Fruit fly (Drosophila melanogaster) whole organism, embryonic: ENCODE measurements around the gene CG1801.

Experiments used
- Antp ChIP-seq: fragments of 200-800 bp; sonication (Bioruptor generic); optimal IDR thresholded peaks from 3 replicates; lab custom pipeline; 2016; ENCODE audit warnings: missing biosample characterization, missing genetic modification characterization
- Asciz ChIP-seq: fragments of 200-800 bp; sonication (Bioruptor generic); optimal IDR thresholded peaks from 2 replicates; lab custom pipeline; 2017; ENCODE audit warnings: missing biosample characterization, mild to moderate bottlenecking, missing genetic modification characterization, missing genetic modification reagents
- CG10321 ChIP-seq: fragments of 200-800 bp; sonication (Bioruptor generic); IDR thresholded peaks from 2 replicates; pipeline ENCODE4 v1.3.6; 2022; ENCODE audit warnings: missing biosample characterization, missing genetic modification characterization
- CG10366 ChIP-seq: fragments of 200-800 bp; sonication (Bioruptor generic); IDR thresholded peaks from 2 replicates; pipeline ENCODE4 v1.3.6; 2022; ENCODE audit warnings: missing biosample characterization, missing genetic modification characterization
- CG10543 ChIP-seq: fragments of 200-800 bp; sonication (Bioruptor generic); optimal IDR thresholded peaks from 3 replicates; lab custom pipeline; 2017; ENCODE audit warnings: missing biosample characterization, mild to moderate bottlenecking, missing genetic modification characterization, moderate library complexity
- CG10654 ChIP-seq: fragments of 200-800 bp; sonication (Bioruptor generic); optimal IDR thresholded peaks from 2 replicates; lab custom pipeline; 2016; ENCODE audit warnings: missing biosample characterization, missing genetic modification characterization
- CG11247 ChIP-seq: fragments of 200-800 bp; sonication (Bioruptor generic); IDR thresholded peaks from 2 replicates; pipeline ENCODE4 v1.3.6; 2022; ENCODE audit warnings: missing biosample characterization, missing genetic modification characterization
- CG11560 ChIP-seq: fragments of 200-800 bp; sonication (Bioruptor generic); IDR thresholded peaks from 3 replicates; pipeline ENCODE4 v1.3.6; 2022; ENCODE audit warnings: missing biosample characterization, missing genetic modification characterization
- CG13296 ChIP-seq: fragments of 200-800 bp; sonication (Bioruptor generic); optimal IDR thresholded peaks from 3 replicates; lab custom pipeline; 2018; ENCODE audit warnings: missing biosample characterization, mild to moderate bottlenecking, missing genetic modification characterization
- CG13775 ChIP-seq: fragments of 200-800 bp; sonication (Bioruptor generic); optimal IDR thresholded peaks from 3 replicates; lab custom pipeline; 2017; ENCODE audit warnings: missing biosample characterization, mild to moderate bottlenecking, missing genetic modification characterization
- CG14441 ChIP-seq: fragments of 200-800 bp; sonication (Bioruptor generic); IDR thresholded peaks from 2 replicates; pipeline ENCODE4 v1.3.6; 2022; ENCODE audit warnings: missing biosample characterization, missing genetic modification characterization
- CG14667 ChIP-seq: fragments of 200-800 bp; sonication (Bioruptor generic); IDR thresholded peaks from 2 replicates; pipeline ENCODE4 v1.3.6; 2022; ENCODE audit warnings: missing biosample characterization, missing genetic modification characterization
- CG16863 ChIP-seq: fragments of 200-800 bp; sonication (Bioruptor generic); optimal IDR thresholded peaks from 3 replicates; lab custom pipeline; 2016; ENCODE audit warnings: missing biosample characterization, missing genetic modification characterization
- CG17385 ChIP-seq: fragments of 200-800 bp; sonication (Bioruptor generic); optimal IDR thresholded peaks from 3 replicates; lab custom pipeline; 2018; ENCODE audit warnings: missing biosample characterization, mild to moderate bottlenecking, missing genetic modification characterization
- CG17802 ChIP-seq: fragments of 200-800 bp; sonication (Bioruptor generic); optimal IDR thresholded peaks from 2 replicates; lab custom pipeline; 2018; ENCODE audit warnings: missing biosample characterization, mild to moderate bottlenecking, missing genetic modification characterization, moderate library complexity
- CG2129 ChIP-seq: fragments of 200-800 bp; sonication (Bioruptor generic); IDR thresholded peaks from 2 replicates; pipeline ENCODE4 v1.3.6; 2022; ENCODE audit warnings: missing biosample characterization, missing genetic modification characterization; ENCODE audit not compliant: partially characterized antibody
- CG2712 ChIP-seq: fragments of 200-800 bp; optimal IDR thresholded peaks from 3 replicates; lab custom pipeline; 2019; ENCODE audit warnings: missing biosample characterization, mild to moderate bottlenecking, missing genetic modification characterization, moderate library complexity
- CG3065 ChIP-seq: fragments of 200-800 bp; sonication (Bioruptor generic); optimal IDR thresholded peaks from 2 replicates; lab custom pipeline; 2016; ENCODE audit warnings: missing biosample characterization, missing genetic modification characterization
- CG3281 ChIP-seq: fragments of 200-800 bp; sonication (Bioruptor generic); optimal IDR thresholded peaks from 3 replicates; lab custom pipeline; 2017; ENCODE audit warnings: missing biosample characterization, mild to moderate bottlenecking, missing genetic modification characterization
- CG4328 ChIP-seq: fragments of 200-800 bp; sonication (Bioruptor generic); optimal IDR thresholded peaks from 3 replicates; lab custom pipeline; 2017; ENCODE audit warnings: missing biosample characterization, missing genetic modification reagents, missing genetic modification characterization
- CG4360 ChIP-seq: fragments of 200-800 bp; sonication (Bioruptor generic); IDR thresholded peaks from 2 replicates; pipeline ENCODE4 v1.3.6; 2022; ENCODE audit warnings: missing biosample characterization, missing genetic modification characterization
- CG6254 ChIP-seq: fragments of 200-800 bp; sonication (Bioruptor generic); optimal IDR thresholded peaks from 3 replicates; lab custom pipeline; 2017; ENCODE audit warnings: mild to moderate bottlenecking, missing biosample characterization, missing genetic modification reagents, missing genetic modification characterization
- CG7745 ChIP-seq: fragments of 200-800 bp; sonication (Bioruptor generic); optimal IDR thresholded peaks from 2 replicates; lab custom pipeline; 2018; ENCODE audit warnings: missing biosample characterization, mild to moderate bottlenecking, missing genetic modification characterization, moderate library complexity
- CG7963 ChIP-seq: fragments of 200-800 bp; sonication (Bioruptor generic); IDR thresholded peaks from 3 replicates; pipeline ENCODE4 v1.3.6; 2022; ENCODE audit warnings: missing biosample characterization, missing genetic modification characterization; ENCODE audit not compliant: partially characterized antibody
- CG8388 ChIP-seq: fragments of 200-800 bp; sonication (Bioruptor generic); optimal IDR thresholded peaks from 2 replicates; lab custom pipeline; 2019; ENCODE audit warnings: missing biosample characterization, mild to moderate bottlenecking, missing genetic modification characterization, moderate library complexity
- CG8478 ChIP-seq: fragments of >200 bp; optimal IDR thresholded peaks from 2 replicates; lab custom pipeline; 2018
- Chrac-16 ChIP-seq: fragments of 200-800 bp; sonication (Bioruptor generic); optimal IDR thresholded peaks from 3 replicates; lab custom pipeline; 2016; ENCODE audit warnings: missing biosample characterization, missing genetic modification characterization
- Dip3 ChIP-seq: fragments of 200-800 bp; sonication (Bioruptor generic); optimal IDR thresholded peaks from 3 replicates; lab custom pipeline; 2016; ENCODE audit warnings: missing biosample characterization, missing genetic modification characterization
- Dref ChIP-seq: fragments of 200-800 bp; sonication (Bioruptor generic); IDR thresholded peaks from 2 replicates; pipeline ENCODE4 v1.3.6; 2022; ENCODE audit warnings: missing biosample characterization, missing genetic modification characterization
- Fer2 ChIP-seq: fragments of 200-800 bp; sonication (Bioruptor generic); optimal IDR thresholded peaks from 2 replicates; lab custom pipeline; 2018; ENCODE audit warnings: missing biosample characterization, mild to moderate bottlenecking, missing genetic modification characterization, moderate library complexity
- Hey ChIP-seq: fragments of 200-800 bp; sonication (Bioruptor generic); optimal IDR thresholded peaks from 3 replicates; lab custom pipeline; 2018; ENCODE audit warnings: missing biosample characterization, mild to moderate bottlenecking, missing genetic modification characterization
- Mes4 ChIP-seq: fragments of 200-800 bp; sonication (Bioruptor generic); optimal IDR thresholded peaks from 2 replicates; lab custom pipeline; 2016; ENCODE audit warnings: missing biosample characterization, missing genetic modification characterization
- Scr ChIP-seq: fragments of 200-800 bp; sonication (Bioruptor generic); IDR thresholded peaks from 2 replicates; pipeline ENCODE4 v1.3.6; 2022; ENCODE audit warnings: missing biosample characterization, missing genetic modification characterization; ENCODE audit not compliant: partially characterized antibody
- bowl ChIP-seq: fragments of 200-800 bp; sonication (Bioruptor generic); IDR thresholded peaks from 2 replicates; pipeline ENCODE4 v1.3.6; 2022; ENCODE audit warnings: missing biosample characterization, missing genetic modification characterization
- cg ChIP-seq: fragments of 200-800 bp; sonication (Bioruptor generic); optimal IDR thresholded peaks from 3 replicates; lab custom pipeline; 2019; ENCODE audit warnings: missing biosample characterization, mild to moderate bottlenecking, missing genetic modification characterization, moderate library complexity
- crol ChIP-seq: fragments of 200-800 bp; sonication (Bioruptor generic); IDR thresholded peaks from 2 replicates; pipeline ENCODE4 v1.3.6; 2022; ENCODE audit warnings: missing biosample characterization, missing genetic modification characterization
- dmrt11E ChIP-seq: fragments of 200-800 bp; sonication (Bioruptor generic); optimal IDR thresholded peaks from 3 replicates; lab custom pipeline; 2018; ENCODE audit warnings: missing biosample characterization, mild to moderate bottlenecking, missing genetic modification characterization, moderate library complexity
- ftz-f1 ChIP-seq: fragments of 200-800 bp; sonication (Bioruptor generic); optimal IDR thresholded peaks from 2 replicates; lab custom pipeline; 2016; ENCODE audit warnings: missing biosample characterization, missing genetic modification characterization
- her ChIP-seq: fragments of 200-800 bp; sonication (Bioruptor generic); optimal IDR thresholded peaks from 2 replicates; lab custom pipeline; 2016; ENCODE audit warnings: missing biosample characterization, missing genetic modification characterization
- hkb ChIP-seq, 2 experiments: fragments of 200-800 bp in 1 of 2; fragments of >200 bp in 1 of 2; sonication (Bioruptor generic) in 1 of 2; IDR thresholded peaks in 1 of 2; optimal IDR thresholded peaks in 1 of 2; 2 replicates each; pipeline versions ENCODE4 v1.3.6 to Lab custom; 2017 to 2022; ENCODE audit warnings: missing biosample characterization in 1 of 2, missing genetic modification characterization in 1 of 2
- hth ChIP-seq: fragments of >200 bp; optimal IDR thresholded peaks from 2 replicates; lab custom pipeline; 2017; ENCODE audit warnings: inconsistent platforms
- jigr1 ChIP-seq: fragments of 200-800 bp; sonication (Bioruptor generic); IDR thresholded peaks from 3 replicates; pipeline ENCODE4 v1.3.6; 2022; ENCODE audit warnings: missing biosample characterization, missing genetic modification characterization
- kay ChIP-seq: fragments of 200-800 bp; sonication (Bioruptor generic); optimal IDR thresholded peaks from 2 replicates; lab custom pipeline; 2016; ENCODE audit warnings: missing biosample characterization, missing genetic modification characterization
- nerfin-2 ChIP-seq: fragments of 200-800 bp; sonication (Bioruptor generic); IDR thresholded peaks from 2 replicates; pipeline ENCODE4 v1.3.6; 2022; ENCODE audit warnings: missing biosample characterization, missing genetic modification characterization; ENCODE audit not compliant: partially characterized antibody
- odd ChIP-seq: fragments of 200-800 bp; sonication (Bioruptor generic); optimal IDR thresholded peaks from 2 replicates; lab custom pipeline; 2017; ENCODE audit warnings: missing biosample characterization, mild to moderate bottlenecking, missing genetic modification characterization
- pb ChIP-seq: fragments of 200-800 bp; sonication (Bioruptor generic); optimal IDR thresholded peaks from 3 replicates; lab custom pipeline; 2016; ENCODE audit warnings: missing biosample characterization, missing genetic modification characterization
- sqz ChIP-seq: fragments of 200-800 bp; sonication (Bioruptor generic); optimal IDR thresholded peaks from 3 replicates; lab custom pipeline; 2018; ENCODE audit warnings: missing biosample characterization, mild to moderate bottlenecking, missing genetic modification characterization
- sug ChIP-seq: fragments of 200-800 bp; optimal IDR thresholded peaks from 2 replicates; lab custom pipeline; 2019; ENCODE audit warnings: missing biosample characterization, mild to moderate bottlenecking, missing genetic modification characterization, moderate library complexity
- usp ChIP-seq: fragments of >200 bp; optimal IDR thresholded peaks from 2 replicates; lab custom pipeline; 2017; ENCODE audit warnings: missing biosample characterization, missing genetic modification characterization
- vnd ChIP-seq: fragments of 200-800 bp; sonication (Bioruptor generic); IDR thresholded peaks from 3 replicates; pipeline ENCODE4 v1.3.6; 2022; ENCODE audit warnings: missing biosample characterization, missing genetic modification characterization; ENCODE audit not compliant: partially characterized antibody
- zen ChIP-seq: fragments of 200-800 bp; sonication (Bioruptor generic); optimal IDR thresholded peaks from 3 replicates; lab custom pipeline; 2018; ENCODE audit warnings: missing biosample characterization, mild to moderate bottlenecking, missing genetic modification characterization, moderate library complexity

CG1801 gene

DNA sequence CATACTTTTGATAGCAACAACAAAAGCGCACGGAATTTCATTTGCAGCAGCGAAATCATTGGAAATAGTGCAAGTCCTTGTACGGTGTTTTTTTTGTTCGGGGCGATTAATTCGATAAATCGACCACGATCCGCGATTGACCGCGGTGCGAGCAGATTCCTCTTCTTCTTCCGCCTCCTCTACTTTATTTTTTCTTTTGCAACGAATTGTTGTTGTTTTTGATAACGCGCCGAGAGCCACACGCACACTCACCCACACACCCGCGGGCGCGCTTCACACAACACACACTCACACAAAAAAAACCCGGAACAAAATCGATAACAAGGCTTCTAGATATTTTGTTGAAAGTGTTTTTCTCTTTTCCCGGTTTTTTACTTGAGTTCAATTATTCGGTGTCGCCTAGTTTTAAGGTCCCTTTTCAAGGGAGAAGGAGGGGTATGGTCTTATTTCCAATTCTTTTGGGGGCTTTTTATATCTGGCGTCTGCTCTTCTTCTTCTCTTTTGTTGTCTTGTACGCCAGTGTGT lies 5.9 kb upstream of the CG1801 start (continued):
- TF ChIP-seq nerfin-2 (GFP tag; lab: Robert Waterston, UW) (no peak), Dref (GFP tag; lab: Robert Waterston, UW) (peak; percentile 45), CG2712 (tag; lab: Kevin White, UChicago) (no peak), CG11560 (no peak), CG7963 (GFP tag; lab: Robert Waterston, UW) (no peak), pb (GFP tag; lab: Kevin White, UChicago) (no peak), CG14441 (GFP tag; lab: Robert Waterston, UW) (no peak), CG10321 (GFP tag; lab: Robert Waterston, UW) (no peak), Hey (no peak), kay (no peak), hkb (optimal IDR thresholded peaks at IDR 0.05; lab: Kevin White, UChicago) (no peak), hkb (GFP tag; IDR thresholded peaks at IDR 0.05; lab: Robert Waterston, UW) (no peak), Chrac-16 (GFP tag; lab: Kevin White, UChicago) (no peak), CG2129 (no peak), jigr1 (GFP tag; lab: Robert Waterston, UW) (no peak), dmrt11E (tag; lab: Kevin White, UChicago) (no peak), CG7745 (tag; lab: Kevin White, UChicago) (no peak), her (GFP tag; lab: Kevin White, UChicago) (no peak), CG3065 (GFP tag; lab: Kevin White, UChicago) (no peak), ftz-f1 (no peak), CG17802 (tag; lab: Kevin White, UChicago) (no peak), CG17385 (GFP tag; lab: Kevin White, UChicago) (peak; percentile 82), CG14667 (GFP tag; lab: Robert Waterston, UW) (no peak), CG13775 (GFP tag; lab: Kevin White, UChicago) (no peak), CG16863 (GFP tag; lab: Kevin White, UChicago) (no peak), hth (lab: Kevin White, UChicago) (no peak), CG3281 (GFP tag; lab: Kevin White, UChicago) (no peak), zen (tag; lab: Kevin White, UChicago) (no peak), cg (GFP tag; lab: Kevin White, UChicago) (peak; percentile 70), vnd (GFP tag; lab: Robert Waterston, UW) (no peak), sug (tag; lab: Kevin White, UChicago) (no peak), Antp (GFP tag; lab: Kevin White, UChicago) (no peak), odd (GFP tag; lab: Kevin White, UChicago) (no peak), sqz (GFP tag; lab: Kevin White, UChicago) (peak; percentile 21), crol (GFP tag; lab: Robert Waterston, UW) (0 out of 2 replicates have a peak, but pooled peaks have one; percentile 12), Scr (no peak), CG6254 (GFP tag; lab: Kevin White, UChicago) (no peak), Asciz (GFP tag; lab: Kevin White, UChicago) (no peak), CG10543 (no peak), usp (GFP tag; lab: Kevin White, UChicago) (no peak), CG10366 (GFP tag; lab: Robert Waterston, UW) (no peak), CG8388 (GFP tag; lab: Kevin White, UChicago) (no peak), CG4360 (peak; percentile 79), CG11247 (no peak), CG13296 (GFP tag; lab: Kevin White, UChicago) (no peak), Mes4 (GFP tag; lab: Kevin White, UChicago) (no peak), CG4328 (no peak), Dip3 (GFP tag; lab: Kevin White, UChicago) (no peak), CG8478 (lab: Kevin White, UChicago) (no peak), Fer2 (tag; lab: Kevin White, UChicago) (no peak), CG10654 (GFP tag; lab: Kevin White, UChicago) (no peak), bowl (GFP tag; lab: Robert Waterston, UW) (no peak)
